Worm (Caenorhabditis elegans): ENCODE results near the gene K12H4.2.

K12H4.2 gene

ce11 chrIII:8020823-8021332 is 26.6 kb upstream of the K12H4.2 start, which contains the start of gene lin-36 (continued):
- no peak for TF ChIP-seq nhr-76 (tag; optimal IDR thresholded peaks at IDR 0.05)
- TF ChIP-seq F10B5.3 (tag; optimal IDR thresholded peaks at IDR 0.05), result no peak
- TF ChIP-seq pqm-1 (tag; optimal IDR thresholded peaks at IDR 0.05), result no peak
- no peak for TF ChIP-seq nhr-102 (tag; optimal IDR thresholded peaks at IDR 0.05)
- no peak for TF ChIP-seq R02D3.7 (tag; optimal IDR thresholded peaks at IDR 0.05)
- peak; percentile 71 for TF ChIP-seq lin-38 (GFP tag; IDR thresholded peaks at IDR 0.05)
- TF ChIP-seq nhr-28 (tag; optimal IDR thresholded peaks at IDR 0.05), result peak; percentile 68
- peak; percentile 84 for TF ChIP-seq lin-13 (GFP tag; optimal IDR thresholded peaks at IDR 0.05)
- TF ChIP-seq ZK337.2 (GFP tag; IDR thresholded peaks at IDR 0.05), result no peak
- TF ChIP-seq tra-1 (GFP tag; IDR thresholded peaks at IDR 0.05), result no peak
- TF ChIP-seq lim-7 (GFP tag; IDR thresholded peaks at IDR 0.05), result no peak
- TF ChIP-seq madf-5 (GFP tag; IDR thresholded peaks at IDR 0.05), result no peak
- TF ChIP-seq dmd-8 (GFP tag; IDR thresholded peaks at IDR 0.05), result no peak
- peak; percentile 57 for TF ChIP-seq rbr-2 (tag; optimal IDR thresholded peaks at IDR 0.05)
- peak; percentile 24 for TF ChIP-seq F37D6.2 (tag; optimal IDR thresholded peaks at IDR 0.05)

- peak in 1 of 2 experiments; percentile 95 for TF ChIP-seq unc-62 (GFP tag; optimal IDR thresholded peaks at IDR 0.05 in 1 of 2)
- no peak for TF ChIP-seq unc-62 (tag; optimal IDR thresholded peaks at IDR 0.05)
- TF ChIP-seq aha-1 (tag), result peak; percentile 46
- TF ChIP-seq unc-39 (tag; optimal IDR thresholded peaks at IDR 0.05), result no peak
- TF ChIP-seq daf-8 (GFP tag; IDR thresholded peaks at IDR 0.05), result no peak
Measured at ce11 chrIII:8022077-8022476, 25.4 kb upstream of the K12H4.2 start, which contains the start of gene F44B9.2. Gene F44B9.2, plus strand, starts transcription at chrIII:8022463.

ce11 chrIII:8027942-8028341 is 19.6 kb upstream of the K12H4.2 start, which contains the start of gene mdt-30:
Gene mdt-30, minus strand, starts transcription at chrIII:8028042.
- TF ChIP-seq ceh-82 (tag; optimal IDR thresholded peaks at IDR 0.05) (no peak), duxl-1 (tag; optimal IDR thresholded peaks at IDR 0.05; ENCODE audit: poor library complexity) (no peak), aha-1 (tag) (peak; percentile 28)

- TF ChIP-seq snpc-1.2 (GFP tag; IDR thresholded peaks at IDR 0.05) (no peak), nhr-6 (tag; optimal IDR thresholded peaks at IDR 0.05) (peak; percentile 5), zfp-3 (GFP tag; conservative IDR thresholded peaks at IDR 0.05) (no peak), lsy-2 (tag; optimal IDR thresholded peaks at IDR 0.05) (peak in 1 of 2 experiments; percentile 86), spr-1 (tag; optimal IDR thresholded peaks at IDR 0.05) (no peak), aly-2 (tag; optimal IDR thresholded peaks at IDR 0.05) (no peak), mep-1 (tag; optimal IDR thresholded peaks at IDR 0.05) (peak; percentile 74), dve-1 (tag; optimal IDR thresholded peaks at IDR 0.05; ENCODE audit: insufficient read depth) (peak; percentile 65), T26A8.4 (GFP tag; IDR thresholded peaks at IDR 0.05) (no peak), nhr-48 (tag; optimal IDR thresholded peaks at IDR 0.05) (no peak), dpl-1 (GFP tag; optimal IDR thresholded peaks at IDR 0.05) (peak; percentile 87), set-16 (GFP tag; IDR thresholded peaks at IDR 0.05) (no peak), F44E2.7 (GFP tag; IDR thresholded peaks at IDR 0.05) (no peak), nhr-28 (tag; optimal IDR thresholded peaks at IDR 0.05) (peak; percentile 4), mes-2 (tag; optimal IDR thresholded peaks at IDR 0.05; ENCODE audit: poor library complexity, severe bottlenecking) (peak; percentile 84), zag-1 (tag; optimal IDR thresholded peaks at IDR 0.05) (no peak), ztf-11 (tag; optimal IDR thresholded peaks at IDR 0.05) (no peak), nhr-77 (tag; optimal IDR thresholded peaks at IDR 0.05) (peak; percentile 2), hlh-30 (tag; optimal IDR thresholded peaks at IDR 0.05; ENCODE audit: insufficient read depth) (peak; percentile 52), rbr-2 (tag; optimal IDR thresholded peaks at IDR 0.05) (peak; percentile 40), lin-1 (GFP tag; IDR thresholded peaks at IDR 0.05) (no peak), daf-12 (tag; optimal IDR thresholded peaks at IDR 0.05) (no peak), hmg-1.1 (GFP tag; IDR thresholded peaks at IDR 0.05) (0 out of 2 replicates have a peak, but pooled peaks have one; percentile 47), aha-1 (tag) (peak; percentile 93), nhr-76 (tag; optimal IDR thresholded peaks at IDR 0.05) (no peak), mdt-29 (GFP tag; IDR thresholded peaks at IDR 0.05) (no peak), ceh-82 (tag; optimal IDR thresholded peaks at IDR 0.05) (no peak)
Measured at ce11 chrIII:8029487-8029886, 18.0 kb upstream of the K12H4.2 start, which contains the start of gene F44B9.8. Gene F44B9.8, minus strand, starts transcription at chrIII:8029649.

Data from whole organism, L4 larva.